Worm (Caenorhabditis elegans) whole organism, young adult: ENCODE results near the gene F41E7.2.

Experiments used
- F10E7.11 ChIP-seq: sonication (generic microtip); optimal IDR thresholded peaks from 2 replicates; lab custom pipeline; 2017; ENCODE audit warnings: mild to moderate bottlenecking, missing genetic modification characterization, moderate library complexity, missing compliant biosample characterization
- T26A5.8 ChIP-seq: sonication (generic microtip); optimal IDR thresholded peaks from 2 replicates; lab custom pipeline; 2016; ENCODE audit warnings: missing genetic modification characterization, missing compliant biosample characterization
- egl-44 ChIP-seq: fragments of 200-800 bp; sonication (Bioruptor generic); IDR thresholded peaks from 2 replicates; pipeline ENCODE4 v1.3.6; 2022; ENCODE audit warnings: missing genetic modification reagents, missing genetic modification characterization, missing compliant biosample characterization
- egrh-3 ChIP-seq: fragments of 200-800 bp; sonication (Bioruptor generic); IDR thresholded peaks from 2 replicates; pipeline ENCODE4 v1.3.6; 2022; ENCODE audit warnings: missing genetic modification reagents, missing genetic modification characterization, missing compliant biosample characterization
- rpc-1 ChIP-seq, 2 experiments: fragments of 150-350 bp in 1 of 2; sonication (generic microtip) in 1 of 2; optimal IDR thresholded peaks; 2 replicates each; lab custom pipeline; 2014 to 2018; ENCODE audit warnings: missing biosample characterization in 1 of 2, missing genetic modification characterization in 1 of 2, missing genetic modification reagents in 1 of 2, missing genotype in 1 of 2
- sea-2 ChIP-seq: fragments of 200-800 bp; sonication (Bioruptor generic); IDR thresholded peaks from 2 replicates; pipeline ENCODE4 v1.3.6; 2022; ENCODE audit warnings: missing genetic modification characterization, missing compliant biosample characterization
- ztf-26 ChIP-seq: sonication (generic microtip); optimal IDR thresholded peaks from 2 replicates; lab custom pipeline; 2017; ENCODE audit warnings: missing genetic modification characterization, missing compliant biosample characterization

ce11 chrX:10236844-10237243, 36.6 kb upstream of the F41E7.2 start, which contains the start of gene zipt-13:
- no peak for TF ChIP-seq egl-44
- TF ChIP-seq F10E7.11 (tag; lab: Kevin White, UChicago): no peak
- no peak for TF ChIP-seq T26A5.8 (tag; lab: Kevin White, UChicago)
- TF ChIP-seq sea-2: no peak
- no peak for TF ChIP-seq egrh-3
- TF ChIP-seq ztf-26 (tag; lab: Kevin White, UChicago): no peak
- TF ChIP-seq rpc-1 (optimal IDR thresholded peaks at IDR 0.05; lab: Kevin White, UChicago): no peak
- TF ChIP-seq rpc-1 (tag; optimal IDR thresholded peaks at IDR 0.05; lab: Kevin White, UChicago): no peak
